Worm (Caenorhabditis elegans) whole organism, L1 larva: ENCODE results near the gene rbm-42.

ENCODE experiments used
- ceh-63 ChIP-seq: fragments of 200-800 bp; sonication (Bioruptor generic); optimal IDR thresholded peaks from 2 replicates; lab custom pipeline; 2018; ENCODE audit warnings: mild to moderate bottlenecking, missing genetic modification characterization, missing compliant biosample characterization
- ceh-8 ChIP-seq: fragments of 200-800 bp; sonication (Bioruptor generic); optimal IDR thresholded peaks from 2 replicates; lab custom pipeline; 2018; ENCODE audit warnings: mild to moderate bottlenecking, missing genetic modification characterization, moderate library complexity, missing compliant biosample characterization
- grh-1 ChIP-seq: fragments of 200-800 bp; sonication (Bioruptor generic); IDR thresholded peaks from 2 replicates; pipeline ENCODE4 v1.3.6; 2022; ENCODE audit warnings: missing genetic modification reagents, missing genetic modification characterization, missing compliant biosample characterization
- mdl-1 ChIP-seq, 2 experiments: fragments of 150-350 bp; optimal IDR thresholded peaks; 2 replicates each; lab custom pipeline; 2014 to 2017; ENCODE audit warnings: missing biosample characterization in 2 of 2, missing genetic modification characterization in 2 of 2, inconsistent platforms in 1 of 2
- tlp-1 ChIP-seq: fragments of 150-350 bp; optimal IDR thresholded peaks from 2 replicates; lab custom pipeline; 2014; ENCODE audit warnings: missing biosample characterization, missing genetic modification characterization
- unc-62 ChIP-seq: fragments of 150-350 bp; optimal IDR thresholded peaks from 2 replicates; lab custom pipeline; 2014; ENCODE audit warnings: missing biosample characterization, missing genetic modification reagents, missing genetic modification characterization
- zag-1 ChIP-seq: fragments of 150-350 bp; optimal IDR thresholded peaks from 2 replicates; lab custom pipeline; 2014; ENCODE audit warnings: missing biosample characterization, missing genetic modification characterization

ce11 chrIII:5181641-5182040, 28.6 kb upstream of the rbm-42 start:
- TF ChIP-seq ceh-8 (GFP tag; lab: Kevin White, UChicago) = no peak
- no peak for TF ChIP-seq ceh-63
- TF ChIP-seq grh-1 (GFP tag; lab: Robert Waterston, UW) = no peak
- TF ChIP-seq unc-62 (GFP tag; lab: Kevin White, UChicago) = no peak
- TF ChIP-seq tlp-1 (tag; lab: Kevin White, UChicago) = no peak
- no peak for TF ChIP-seq mdl-1 (tag; optimal IDR thresholded peaks at IDR 0.05; lab: Kevin White, UChicago)
- TF ChIP-seq zag-1 (tag; lab: Kevin White, UChicago) = no peak
